Worm (Caenorhabditis elegans): ENCODE measurements around the gene F59A6.10.

F59A6.10 gene

DNA sequence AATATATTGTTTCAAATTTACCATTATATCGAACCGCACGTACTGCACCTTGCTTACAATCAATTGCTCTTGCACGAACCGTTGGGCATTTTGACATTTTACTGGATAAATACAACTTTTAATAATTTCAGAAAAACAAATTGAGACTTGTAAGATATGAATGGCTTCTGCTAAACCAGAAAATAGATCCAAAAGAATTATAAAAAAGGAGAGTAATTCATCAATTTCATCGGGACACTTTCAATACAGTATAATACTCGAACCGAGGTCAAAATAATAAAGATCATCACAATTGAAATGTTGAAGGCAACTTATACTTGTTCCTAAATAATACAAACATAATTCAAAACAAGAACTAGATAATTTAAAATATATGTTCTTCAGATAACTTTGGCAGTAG is 27.9 kb downstream of the F59A6.10 start, which contains the start of gene wdr-83:
wdr-83 (minus strand) TSS at position 101 of the 400 bp plus-strand sequence.
- no peak for TF ChIP-seq ztf-11 (tag; optimal IDR thresholded peaks at IDR 0.05)
- TF ChIP-seq gei-8 (GFP tag; optimal IDR thresholded peaks at IDR 0.05) = no peak
- no peak for TF ChIP-seq hif-1 (tag; optimal IDR thresholded peaks at IDR 0.05)
- TF ChIP-seq jun-1 (tag; optimal IDR thresholded peaks at IDR 0.05) = no peak
- no peak for TF ChIP-seq ZK337.2 (GFP tag; IDR thresholded peaks at IDR 0.05)
- TF ChIP-seq F10B5.3 (tag; optimal IDR thresholded peaks at IDR 0.05) = no peak
- TF ChIP-seq ceh-32 (tag; optimal IDR thresholded peaks at IDR 0.05; ENCODE audit: poor library complexity) = no peak
- TF ChIP-seq lin-1 (GFP tag; IDR thresholded peaks at IDR 0.05) = no peak
- no peak for TF ChIP-seq snpc-4 (tag; optimal IDR thresholded peaks at IDR 0.05)
- no peak for TF ChIP-seq dmd-8 (GFP tag; IDR thresholded peaks at IDR 0.05)
- no peak for TF ChIP-seq hlh-11 (tag; optimal IDR thresholded peaks at IDR 0.05)

DNA sequence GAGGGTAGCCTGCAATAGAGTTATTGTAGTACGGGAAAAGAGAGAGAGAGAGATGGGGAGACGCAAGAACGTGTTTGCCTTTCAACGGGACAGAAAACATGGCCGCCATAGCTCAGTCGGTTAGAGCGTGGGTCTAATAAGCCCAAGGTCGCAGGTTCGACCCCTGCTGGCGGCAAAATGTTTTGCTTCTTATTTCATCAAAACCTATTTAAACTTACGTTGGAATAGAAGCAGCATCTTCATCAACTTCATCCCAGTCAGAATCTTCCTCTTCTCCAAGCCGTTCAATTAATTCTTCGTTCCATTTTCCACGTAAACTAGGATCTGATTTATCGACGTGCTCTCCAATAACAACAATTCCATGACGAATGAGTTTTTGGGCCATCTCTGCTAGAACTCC is 28.9 kb downstream of the F59A6.10 start:
- TF ChIP-seq zfp-2 (tag; optimal IDR thresholded peaks at IDR 0.05) = peak; percentile 19
- TF ChIP-seq Y75B8A.6 (GFP tag; IDR thresholded peaks at IDR 0.05) = peak; percentile 81; the same call in 1 of the 2 replicates
- TF ChIP-seq ztf-7 (tag; optimal IDR thresholded peaks at IDR 0.05) = peak; percentile 65
- TF ChIP-seq saeg-2 (GFP tag; IDR thresholded peaks at IDR 0.05) = 0 out of 2 replicates have a peak, but pooled peaks have one; percentile 48
- peak; percentile 48 for TF ChIP-seq nhr-11 (tag; optimal IDR thresholded peaks at IDR 0.05)
- peak; percentile 60 for TF ChIP-seq lin-13 (GFP tag; optimal IDR thresholded peaks at IDR 0.05)
- TF ChIP-seq F44E2.7 (GFP tag; IDR thresholded peaks at IDR 0.05) = 0 out of 2 replicates have a peak, but pooled peaks have one; percentile 50
- peak; percentile 90 for TF ChIP-seq hmg-1.1 (GFP tag; IDR thresholded peaks at IDR 0.05)
- TF ChIP-seq nhr-48 (tag; optimal IDR thresholded peaks at IDR 0.05) = peak; percentile 45
- TF ChIP-seq ceh-28 (tag; optimal IDR thresholded peaks at IDR 0.05) = no peak
- no peak for TF ChIP-seq tag-97 (GFP tag; IDR thresholded peaks at IDR 0.05)
- no peak for TF ChIP-seq nhr-76 (tag; optimal IDR thresholded peaks at IDR 0.05)
- TF ChIP-seq spr-3 (GFP tag; optimal IDR thresholded peaks at IDR 0.05) = peak; percentile 31
- TF ChIP-seq mep-1 (tag; optimal IDR thresholded peaks at IDR 0.05) = peak; percentile 64
- 0 out of 2 replicates have a peak, but pooled peaks have one; percentile 21 for TF ChIP-seq daf-8 (GFP tag; IDR thresholded peaks at IDR 0.05)
- TF ChIP-seq F37D6.2 (tag; optimal IDR thresholded peaks at IDR 0.05) = no peak
- TF ChIP-seq nhr-25 (tag; optimal IDR thresholded peaks at IDR 0.05; ENCODE audit: borderline replicate concordance, insufficient read depth) = peak; percentile 70
- TF ChIP-seq ceh-32 (tag; optimal IDR thresholded peaks at IDR 0.05; ENCODE audit: poor library complexity) = no peak
- peak; percentile 75 for TF ChIP-seq spr-1 (tag; optimal IDR thresholded peaks at IDR 0.05)
- TF ChIP-seq mdt-29 (GFP tag; IDR thresholded peaks at IDR 0.05) = no peak
- TF ChIP-seq aly-2 (tag; optimal IDR thresholded peaks at IDR 0.05) = no peak
- TF ChIP-seq madf-9 (GFP tag; conservative IDR thresholded peaks at IDR 0.05) = peak; percentile 74
- TF ChIP-seq unc-130 (GFP tag; optimal IDR thresholded peaks at IDR 0.05) = peak; percentile 72
- peak; percentile 68 for TF ChIP-seq gei-8 (GFP tag; optimal IDR thresholded peaks at IDR 0.05)
- TF ChIP-seq fos-1 (tag; optimal IDR thresholded peaks at IDR 0.05) = no peak
- peak; percentile 83 for TF ChIP-seq dmd-8 (GFP tag; IDR thresholded peaks at IDR 0.05)
- peak; percentile 71 for TF ChIP-seq nhr-77 (tag; optimal IDR thresholded peaks at IDR 0.05)
- peak; percentile 84 for TF ChIP-seq arid-1 (GFP tag; conservative IDR thresholded peaks at IDR 0.05)
- TF ChIP-seq hif-1 (tag; optimal IDR thresholded peaks at IDR 0.05) = peak; percentile 17 to 59
- no peak for TF ChIP-seq R02D3.7 (tag; optimal IDR thresholded peaks at IDR 0.05)
- TF ChIP-seq skn-1 (tag; optimal IDR thresholded peaks at IDR 0.05) = no peak
- peak; percentile 70; the same call in 1 of the 2 replicates for TF ChIP-seq lin-1 (GFP tag; IDR thresholded peaks at IDR 0.05)
- no peak for TF ChIP-seq ama-1 (optimal IDR thresholded peaks at IDR 0.05)
- TF ChIP-seq nhr-102 (tag; optimal IDR thresholded peaks at IDR 0.05) = peak; percentile 54
- peak; percentile 86; the same call in 1 of the 2 replicates for TF ChIP-seq Y105C5A.15 (GFP tag; IDR thresholded peaks at IDR 0.05)
- no peak for TF ChIP-seq cey-2 (tag; optimal IDR thresholded peaks at IDR 0.05; ENCODE audit: borderline replicate concordance, insufficient read depth)
- no peak for TF ChIP-seq lin-39 (tag; optimal IDR thresholded peaks at IDR 0.05)
- TF ChIP-seq hlh-11 (tag; optimal IDR thresholded peaks at IDR 0.05) = peak; percentile 55
- no peak for TF ChIP-seq attf-4 (tag; optimal IDR thresholded peaks at IDR 0.05)
- TF ChIP-seq ceh-62 (tag; optimal IDR thresholded peaks at IDR 0.05) = no peak
- TF ChIP-seq ztf-11 (tag; optimal IDR thresholded peaks at IDR 0.05) = no peak
- TF ChIP-seq egl-27 (tag; optimal IDR thresholded peaks at IDR 0.05) = no peak
- TF ChIP-seq php-3 (GFP tag; IDR thresholded peaks at IDR 0.05) = 0 out of 2 replicates have a peak, but pooled peaks have one; percentile 44
- TF ChIP-seq aha-1 (tag) = peak; percentile 98
- TF ChIP-seq lsy-2 (tag; optimal IDR thresholded peaks at IDR 0.05) = peak; percentile 29 to 70
